Fruit fly (Drosophila melanogaster) whole organism, embryonic: ENCODE results near the gene Ir40a.

ENCODE experiments used
- Bgb ChIP-seq: fragments of 200-800 bp; sonication (Bioruptor generic); IDR thresholded peaks from 2 replicates; pipeline ENCODE4 v1.3.6; 2022; ENCODE audit warnings: missing biosample characterization, missing genetic modification characterization; ENCODE audit not compliant: partially characterized antibody
- CG13894 ChIP-seq: fragments of 200-800 bp; sonication (Bioruptor generic); optimal IDR thresholded peaks from 3 replicates; lab custom pipeline; 2018; ENCODE audit warnings: missing biosample characterization, mild to moderate bottlenecking, missing genetic modification characterization, moderate library complexity
- CG14710 ChIP-seq: fragments of 200-800 bp; sonication (Bioruptor generic); optimal IDR thresholded peaks from 3 replicates; lab custom pipeline; 2019; ENCODE audit warnings: missing biosample characterization, mild to moderate bottlenecking, missing genetic modification characterization, moderate library complexity
- CG14860 ChIP-seq: fragments of 200-800 bp; sonication (Bioruptor generic); IDR thresholded peaks from 3 replicates; pipeline ENCODE4 v1.3.6; 2022; ENCODE audit warnings: missing biosample characterization, missing genetic modification characterization; ENCODE audit not compliant: partially characterized antibody
- CG16779 ChIP-seq: fragments of 200-800 bp; sonication (Bioruptor generic); IDR thresholded peaks from 2 replicates; pipeline ENCODE4 v1.3.6; 2022; ENCODE audit warnings: missing biosample characterization, missing genetic modification characterization
- CG16813 ChIP-seq: fragments of 200-800 bp; sonication (Bioruptor generic); IDR thresholded peaks from 3 replicates; pipeline ENCODE4 v1.3.6; 2022; ENCODE audit warnings: missing biosample characterization, missing genetic modification characterization; ENCODE audit not compliant: partially characterized antibody
- CG1832 ChIP-seq: fragments of 200-800 bp; sonication (Bioruptor generic); optimal IDR thresholded peaks from 2 replicates; lab custom pipeline; 2017; ENCODE audit warnings: missing biosample characterization, mild to moderate bottlenecking, missing genetic modification characterization, inconsistent platforms
- CG18619 ChIP-seq: fragments of 200-800 bp; sonication (Bioruptor generic); optimal IDR thresholded peaks from 3 replicates; lab custom pipeline; 2017; ENCODE audit warnings: missing biosample characterization, mild to moderate bottlenecking, missing genetic modification characterization
- CG2199 ChIP-seq: fragments of 200-800 bp; sonication (Bioruptor generic); IDR thresholded peaks from 3 replicates; pipeline ENCODE4 v1.3.6; 2022; ENCODE audit warnings: missing biosample characterization, missing genetic modification characterization
- CG6254 ChIP-seq: fragments of 200-800 bp; sonication (Bioruptor generic); optimal IDR thresholded peaks from 3 replicates; lab custom pipeline; 2017; ENCODE audit warnings: mild to moderate bottlenecking, missing biosample characterization, missing genetic modification reagents, missing genetic modification characterization
- CG6791 ChIP-seq: fragments of 200-800 bp; sonication (Bioruptor generic); IDR thresholded peaks from 3 replicates; pipeline ENCODE4 v1.3.6; 2022; ENCODE audit warnings: missing biosample characterization, missing genetic modification characterization; ENCODE audit not compliant: partially characterized antibody
- CG7963 ChIP-seq: fragments of 200-800 bp; sonication (Bioruptor generic); IDR thresholded peaks from 3 replicates; pipeline ENCODE4 v1.3.6; 2022; ENCODE audit warnings: missing biosample characterization, missing genetic modification characterization; ENCODE audit not compliant: partially characterized antibody
- CG8290 ChIP-seq, 3 experiments: fragments of 200-800 bp; sonication (Bioruptor generic); optimal IDR thresholded peaks; 2 replicates each; lab custom pipeline; 2016 to 2019; ENCODE audit warnings: missing biosample characterization in 3 of 3, missing genetic modification characterization in 3 of 3, mild to moderate bottlenecking in 2 of 3, moderate library complexity in 1 of 3
- CG8924 ChIP-seq: fragments of 200-800 bp; optimal IDR thresholded peaks from 3 replicates; lab custom pipeline; 2019; ENCODE audit warnings: missing biosample characterization, mild to moderate bottlenecking, missing genetic modification characterization, moderate library complexity
- CrebB ChIP-seq: fragments of 200-800 bp; sonication (Bioruptor generic); optimal IDR thresholded peaks from 3 replicates; lab custom pipeline; 2018; ENCODE audit warnings: missing biosample characterization, mild to moderate bottlenecking, missing genetic modification characterization
- D19A ChIP-seq: fragments of 200-800 bp; optimal IDR thresholded peaks from 3 replicates; lab custom pipeline; 2019; ENCODE audit warnings: missing biosample characterization, mild to moderate bottlenecking, missing genetic modification characterization, moderate library complexity
- Dll ChIP-seq: fragments of 200-800 bp; sonication (Bioruptor generic); IDR thresholded peaks from 4 replicates; pipeline ENCODE4 v1.3.6; 2022; ENCODE audit warnings: missing biosample characterization, missing genetic modification characterization; ENCODE audit not compliant: partially characterized antibody
- Drgx ChIP-seq: fragments of 200-800 bp; sonication (Bioruptor generic); IDR thresholded peaks from 2 replicates; pipeline ENCODE4 v1.3.6; 2022; ENCODE audit warnings: missing biosample characterization, missing genetic modification characterization
- Ets65A ChIP-seq: fragments of 200-800 bp; sonication (Bioruptor generic); peaks from one replicate; lab custom pipeline; 2016; ENCODE audit warnings: missing biosample characterization, missing genetic modification characterization
- HLH4C ChIP-seq: fragments of 200-800 bp; sonication (Bioruptor generic); IDR thresholded peaks from 3 replicates; pipeline ENCODE4 v1.3.6; 2022; ENCODE audit warnings: missing biosample characterization, missing genetic modification characterization; ENCODE audit not compliant: partially characterized antibody
- MESR4 ChIP-seq: fragments of 200-800 bp; sonication (Bioruptor generic); optimal IDR thresholded peaks from 2 replicates; lab custom pipeline; 2018; ENCODE audit warnings: missing biosample characterization, mild to moderate bottlenecking, missing genetic modification characterization, moderate library complexity
- Med ChIP-seq: fragments of 200-800 bp; sonication (Bioruptor generic); peaks from one replicate; lab custom pipeline; 2016; ENCODE audit warnings: missing biosample characterization, missing genetic modification characterization, mild to moderate bottlenecking, inconsistent platforms, moderate library complexity
- Scr ChIP-seq: fragments of 200-800 bp; sonication (Bioruptor generic); IDR thresholded peaks from 2 replicates; pipeline ENCODE4 v1.3.6; 2022; ENCODE audit warnings: missing biosample characterization, missing genetic modification characterization; ENCODE audit not compliant: partially characterized antibody
- amos ChIP-seq: fragments of 200-800 bp; sonication (Bioruptor generic); IDR thresholded peaks from 2 replicates; pipeline ENCODE4 v1.3.6; 2022; ENCODE audit warnings: missing biosample characterization, missing genetic modification characterization; ENCODE audit not compliant: partially characterized antibody
- az2 ChIP-seq: fragments of 200-800 bp; sonication (Bioruptor generic); optimal IDR thresholded peaks from 3 replicates; lab custom pipeline; 2016; ENCODE audit warnings: missing biosample characterization, missing genetic modification characterization
- cad ChIP-seq: fragments of >200 bp; optimal IDR thresholded peaks from 2 replicates; lab custom pipeline; 2017; ENCODE audit warnings: missing biosample characterization, missing genetic modification characterization
- chinmo ChIP-seq: fragments of 200-800 bp; sonication (Bioruptor generic); IDR thresholded peaks from 4 replicates; pipeline ENCODE4 v1.3.6; 2022; ENCODE audit warnings: missing biosample characterization, missing genetic modification characterization; ENCODE audit not compliant: partially characterized antibody
- dimm ChIP-seq: fragments of 200-800 bp; sonication (Bioruptor generic); IDR thresholded peaks from 2 replicates; pipeline ENCODE4 v1.3.6; 2022; ENCODE audit warnings: missing biosample characterization, missing genetic modification characterization
- ems ChIP-seq: fragments of 200-800 bp; sonication (Bioruptor generic); optimal IDR thresholded peaks from 3 replicates; lab custom pipeline; 2016; ENCODE audit warnings: missing biosample characterization, missing genetic modification characterization
- ewg ChIP-seq: fragments of 200-800 bp; sonication (Bioruptor generic); optimal IDR thresholded peaks from 3 replicates; lab custom pipeline; 2017; ENCODE audit warnings: mild to moderate bottlenecking, missing biosample characterization, missing genetic modification reagents, missing genetic modification characterization
- hb ChIP-seq: fragments of 200-800 bp; sonication (Bioruptor generic); IDR thresholded peaks from 3 replicates; pipeline ENCODE4 v1.3.6; 2022; ENCODE audit warnings: missing biosample characterization, missing genetic modification characterization; ENCODE audit not compliant: partially characterized antibody
- inv ChIP-seq: fragments of 200-800 bp; sonication (Bioruptor generic); IDR thresholded peaks from 2 replicates; pipeline ENCODE4 v1.3.6; 2022; ENCODE audit warnings: missing biosample characterization, missing genetic modification characterization; ENCODE audit not compliant: partially characterized antibody
- mld ChIP-seq: fragments of 200-800 bp; sonication (Bioruptor generic); IDR thresholded peaks from 3 replicates; pipeline ENCODE4 v1.3.6; 2022; ENCODE audit warnings: missing biosample characterization, missing genetic modification characterization; ENCODE audit not compliant: partially characterized antibody
- nerfin-2 ChIP-seq: fragments of 200-800 bp; sonication (Bioruptor generic); IDR thresholded peaks from 2 replicates; pipeline ENCODE4 v1.3.6; 2022; ENCODE audit warnings: missing biosample characterization, missing genetic modification characterization; ENCODE audit not compliant: partially characterized antibody
- onecut ChIP-seq: fragments of 200-800 bp; sonication (Bioruptor generic); IDR thresholded peaks from 2 replicates; pipeline ENCODE4 v1.3.6; 2022; ENCODE audit warnings: missing biosample characterization, missing genetic modification characterization
- otp ChIP-seq: fragments of 200-800 bp; sonication (Bioruptor generic); IDR thresholded peaks from 3 replicates; pipeline ENCODE4, ENCODE4 v1.3.6; 2022; ENCODE audit warnings: missing biosample characterization, missing genetic modification characterization
- prd ChIP-seq, 3 experiments: fragments of >200 bp in 2 of 3; fragments of 200-800 bp in 1 of 3; sonication (Bioruptor generic) in 1 of 3; optimal IDR thresholded peaks in 2 of 3; IDR thresholded peaks in 1 of 3; 2 replicates in 2 of 3; 3 replicates in 1 of 3; pipeline versions ENCODE4 v1.3.6 to Lab custom; 2017 to 2022; ENCODE audit warnings: missing biosample characterization in 1 of 3, missing genetic modification characterization in 1 of 3
- psq ChIP-seq: fragments of 200-800 bp; sonication (Bioruptor generic); optimal IDR thresholded peaks from 2 replicates; lab custom pipeline; 2017; ENCODE audit warnings: missing biosample characterization, missing genetic modification characterization
- pzg ChIP-seq: fragments of 200-800 bp; sonication (Bioruptor generic); optimal IDR thresholded peaks from 3 replicates; lab custom pipeline; 2018; ENCODE audit warnings: missing biosample characterization, mild to moderate bottlenecking, missing genetic modification characterization, moderate library complexity
- scrt ChIP-seq: fragments of 200-800 bp; sonication (Bioruptor generic); optimal IDR thresholded peaks from 2 replicates; lab custom pipeline; 2018; ENCODE audit warnings: missing biosample characterization, mild to moderate bottlenecking, missing genetic modification characterization, moderate library complexity
- shn ChIP-seq: fragments of 200-800 bp; sonication (Bioruptor generic); optimal IDR thresholded peaks from 3 replicates; lab custom pipeline; 2016; ENCODE audit warnings: missing biosample characterization, missing genetic modification characterization
- vnd ChIP-seq: fragments of 200-800 bp; sonication (Bioruptor generic); IDR thresholded peaks from 3 replicates; pipeline ENCODE4 v1.3.6; 2022; ENCODE audit warnings: missing biosample characterization, missing genetic modification characterization; ENCODE audit not compliant: partially characterized antibody
- wdn ChIP-seq: fragments of 200-800 bp; sonication (Bioruptor generic); IDR thresholded peaks from 2 replicates; pipeline ENCODE4 v1.3.6; 2022; ENCODE audit warnings: missing biosample characterization, missing genetic modification characterization

The Ir40a gene

DNA sequence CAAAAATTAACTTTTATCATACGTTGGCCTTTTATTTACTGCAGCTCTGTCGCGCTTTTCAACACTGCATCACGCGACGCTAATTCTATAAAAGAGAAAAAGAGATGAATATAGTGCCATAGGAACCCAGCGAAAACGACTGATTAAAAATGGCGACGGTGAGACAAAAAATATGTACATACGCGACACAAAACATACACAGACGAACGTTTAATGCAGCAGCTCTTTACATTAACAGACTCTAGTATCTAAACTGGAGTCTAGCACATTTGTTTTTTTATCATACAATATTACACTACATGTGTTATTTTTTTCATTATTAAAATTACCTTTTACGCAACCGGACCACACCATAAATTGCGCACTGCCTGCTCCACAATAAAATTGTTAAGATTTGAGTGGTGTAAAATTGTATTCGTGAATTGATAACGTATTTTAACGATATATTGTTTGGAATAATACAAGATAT lies 45.6 kb downstream of the Ir40a start (continued):
- TF ChIP-seq CG8924 (no peak), CG18619 (GFP tag; lab: Kevin White, UChicago) (peak; percentile 2), CG14710 (no peak), CrebB (tag; lab: Kevin White, UChicago) (peak; percentile 13), ems (GFP tag; lab: Kevin White, UChicago) (no peak), CG1832 (GFP tag; lab: Kevin White, UChicago) (peak; percentile 51)

DNA sequence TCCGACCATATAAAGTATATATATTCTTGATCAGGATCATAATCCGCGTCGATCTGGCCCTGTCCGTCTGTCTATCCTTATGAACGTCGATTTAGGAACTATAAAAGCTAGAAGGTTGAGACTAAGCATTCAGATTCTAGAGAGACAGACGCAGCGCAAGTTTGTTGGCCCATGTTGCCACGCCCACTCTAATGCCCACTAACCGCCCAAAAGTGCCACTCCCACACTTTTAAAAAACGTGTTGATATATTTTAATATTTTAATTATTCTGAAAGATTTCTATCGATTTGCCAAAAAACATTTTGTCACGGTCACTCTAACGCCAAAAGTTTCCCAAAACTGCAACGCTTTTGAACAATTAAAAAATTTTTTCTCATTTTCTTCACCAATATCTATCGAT lies 50.9 kb downstream of the Ir40a start:
- no peak for TF ChIP-seq psq (GFP tag; lab: Kevin White, UChicago)

DNA sequence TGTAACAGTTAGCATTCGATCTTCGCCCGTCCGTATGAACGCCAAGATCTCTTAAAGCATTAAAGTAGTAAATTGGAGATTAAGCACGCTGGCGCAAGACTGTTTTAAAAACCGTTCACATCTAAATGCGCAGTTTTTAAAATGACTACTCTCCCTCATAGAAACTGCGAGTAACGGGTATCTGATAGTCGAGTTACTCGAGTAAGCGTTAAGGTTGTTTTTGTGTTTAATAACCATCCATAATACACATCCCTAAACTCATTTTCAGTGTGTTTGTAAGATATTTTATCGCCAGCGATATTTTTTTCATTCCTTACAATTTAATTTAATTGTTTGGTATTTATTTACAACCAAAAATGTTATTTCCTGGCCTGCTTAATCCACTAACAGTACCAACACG lies 54.4 kb downstream of the Ir40a start:
- TF ChIP-seq CG16813 (GFP tag; lab: Robert Waterston, UW) (peak; percentile 74), hb (peak; percentile 57; the same call in 1 of the 3 replicates), vnd (peak; percentile 43; the same call in 1 of the 3 replicates), amos (GFP tag; lab: Robert Waterston, UW) (0 out of 2 replicates have a peak, but pooled peaks have one; percentile 21), CG14860 (peak; percentile 58; the same call in 2 of the 3 replicates), CG6791 (GFP tag; lab: Robert Waterston, UW) (peak; percentile 56; the same call in 2 of the 3 replicates), inv (GFP tag; lab: Robert Waterston, UW) (peak; percentile 37; the same call in 1 of the 2 replicates), shn (GFP tag; lab: Kevin White, UChicago) (no peak), HLH4C (GFP tag; lab: Robert Waterston, UW) (peak; percentile 50; the same call in 2 of the 3 replicates), CG7963 (GFP tag; lab: Robert Waterston, UW) (peak; percentile 62; the same call in 1 of the 3 replicates), az2 (no peak), Bgb (GFP tag; lab: Robert Waterston, UW) (0 out of 2 replicates have a peak, but pooled peaks have one; percentile 36), mld (peak; percentile 54; the same call in 1 of the 3 replicates), dimm (no peak), Scr (GFP tag; lab: Robert Waterston, UW) (peak; percentile 46; the same call in 1 of the 2 replicates), nerfin-2 (GFP tag; lab: Robert Waterston, UW) (peak; percentile 80), Dll (GFP tag; lab: Robert Waterston, UW) (0 out of 4 replicates have a peak, but pooled peaks have one; percentile 22), prd (optimal IDR thresholded peaks at IDR 0.05; lab: Kevin White, UChicago) (no peak), prd (GFP tag; IDR thresholded peaks at IDR 0.05; lab: Robert Waterston, UW) (no peak)

DNA sequence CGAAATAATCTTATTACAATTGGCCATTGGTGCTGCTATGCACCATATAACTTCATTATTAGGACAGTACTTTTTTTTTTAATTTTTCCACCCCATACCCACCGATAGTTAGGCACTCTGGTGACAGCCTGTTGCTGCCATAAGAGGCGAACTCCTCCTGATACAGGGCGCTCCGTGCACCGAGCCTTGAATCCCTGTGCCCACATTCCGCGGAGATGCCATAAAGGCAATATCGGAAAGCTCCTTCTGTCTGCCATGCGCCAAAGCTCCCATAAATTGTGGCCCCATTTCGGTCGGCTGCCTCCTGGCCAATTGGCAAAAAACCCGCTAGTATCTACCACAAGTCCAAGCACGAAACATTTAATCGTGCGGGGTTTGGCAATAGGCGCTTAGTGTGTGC lies 60.9 kb downstream of the Ir40a start:
- TF ChIP-seq Med (GFP tag; lab: Kevin White, UChicago) = peak; percentile 20
- 0 out of 3 replicates have a peak, but pooled peaks have one; percentile 36 for TF ChIP-seq CG2199 (GFP tag; lab: Robert Waterston, UW)
- peak; percentile 97 for TF ChIP-seq scrt
- TF ChIP-seq psq (GFP tag; lab: Kevin White, UChicago) = no peak
- peak; percentile 11 for TF ChIP-seq cad (GFP tag; lab: Kevin White, UChicago)
- TF ChIP-seq CG6254 (GFP tag; lab: Kevin White, UChicago) = peak; percentile 95
- peak; percentile 65 for TF ChIP-seq onecut (GFP tag; lab: Robert Waterston, UW)
- peak; percentile 19 for TF ChIP-seq CG13894 (tag; lab: Kevin White, UChicago)
- peak; percentile 21 for TF ChIP-seq pzg
- no peak for TF ChIP-seq MESR4 (GFP tag; lab: Kevin White, UChicago)
- peak; percentile 52 for TF ChIP-seq D19A (tag; lab: Kevin White, UChicago)
- no peak for TF ChIP-seq wdn
- peak; percentile 2 for TF ChIP-seq Ets65A (GFP tag; lab: Kevin White, UChicago)
- peak; percentile 71 for TF ChIP-seq ewg
- TF ChIP-seq otp = no peak
- peak; percentile 46; the same call in 1 of the 2 replicates for TF ChIP-seq CG16779 (GFP tag; lab: Robert Waterston, UW)
- TF ChIP-seq chinmo (GFP tag; lab: Robert Waterston, UW) = 0 out of 4 replicates have a peak, but pooled peaks have one; percentile 25
- 0 out of 2 replicates have a peak, but pooled peaks have one; percentile 29 for TF ChIP-seq Drgx (GFP tag; lab: Robert Waterston, UW)
- TF ChIP-seq CG8290 (GFP tag; optimal IDR thresholded peaks at IDR 0.05; lab: Kevin White, UChicago) = no peak
- TF ChIP-seq CG8290 (tag; optimal IDR thresholded peaks at IDR 0.05; lab: Kevin White, UChicago) = peak in 1 of 2 experiments; percentile 1
